Fruit fly (Drosophila melanogaster): ENCODE results near the gene CG13931.
A peak's percentile ranks its signal among the peaks of the same experiment; 100 is the strongest.

Gene CG13931

dm6 chr3L:1683091-1683490, 19.1 kb downstream of the CG13931 start (continued):
- TF ChIP-seq Lpt (GFP tag; optimal IDR thresholded peaks at IDR 0.05) = no peak
- no peak for TF ChIP-seq fd85E (GFP tag; optimal IDR thresholded peaks at IDR 0.05)
- TF ChIP-seq esn (GFP tag; optimal IDR thresholded peaks at IDR 0.05) = peak; percentile 72
- peak; percentile 46 for TF ChIP-seq CG7368 (GFP tag; optimal IDR thresholded peaks at IDR 0.05)
- TF ChIP-seq lz (GFP tag; optimal IDR thresholded peaks at IDR 0.05) = peak; percentile 62
- 0 out of 2 replicates have a peak, but pooled peaks have one; percentile 17 for TF ChIP-seq CG11294 (GFP tag; IDR thresholded peaks at IDR 0.05)
- no peak for TF ChIP-seq fkh (GFP tag; optimal IDR thresholded peaks at IDR 0.05)
- no peak for TF ChIP-seq dac (GFP tag; optimal IDR thresholded peaks at IDR 0.05)
- peak; percentile 27 for TF ChIP-seq Sox15 (GFP tag; optimal IDR thresholded peaks at IDR 0.05)
- TF ChIP-seq Eip78C (GFP tag) = peak; percentile 84
- peak; percentile 39 for TF ChIP-seq Ets21C (GFP tag; optimal IDR thresholded peaks at IDR 0.05)
- TF ChIP-seq spab (GFP tag; optimal IDR thresholded peaks at IDR 0.05) = peak; percentile 68
- TF ChIP-seq CG11902 (GFP tag; optimal IDR thresholded peaks at IDR 0.05) = peak; percentile 38
- TF ChIP-seq CG10669 (GFP tag; optimal IDR thresholded peaks at IDR 0.05) = peak; percentile 77

dm6 chr3L:1679394-1679793, 22.8 kb downstream of the CG13931 start:
- TF ChIP-seq acj6 (GFP tag; optimal IDR thresholded peaks at IDR 0.05) (peak; percentile 3), CG7368 (GFP tag; optimal IDR thresholded peaks at IDR 0.05) (no peak), CG11762 (GFP tag; optimal IDR thresholded peaks at IDR 0.05; ENCODE audit: insufficient read depth) (no peak), Eip75B (GFP tag; optimal IDR thresholded peaks at IDR 0.05) (no peak), net (GFP tag; optimal IDR thresholded peaks at IDR 0.05) (no peak), salr (GFP tag; optimal IDR thresholded peaks at IDR 0.05) (no peak), CG6854 (GFP tag; optimal IDR thresholded peaks at IDR 0.05) (no peak), Ets96B (tag; optimal IDR thresholded peaks at IDR 0.05) (peak; percentile 47), dsx (GFP tag; optimal IDR thresholded peaks at IDR 0.05; ENCODE audit: poor library complexity, severe bottlenecking) (peak; percentile 44), CG16779 (tag; optimal IDR thresholded peaks at IDR 0.05) (no peak), CG8319 (GFP tag; optimal IDR thresholded peaks at IDR 0.05) (no peak), cyc (GFP tag; optimal IDR thresholded peaks at IDR 0.05) (no peak), Hr38 (GFP tag; optimal IDR thresholded peaks at IDR 0.05) (no peak), Ets21C (GFP tag; optimal IDR thresholded peaks at IDR 0.05) (no peak), CG1621 (tag; optimal IDR thresholded peaks at IDR 0.05) (peak; percentile 12), Blimp-1 (GFP tag; optimal IDR thresholded peaks at IDR 0.05) (no peak), OdsH (GFP tag; optimal IDR thresholded peaks at IDR 0.05) (no peak), Lpt (GFP tag; optimal IDR thresholded peaks at IDR 0.05) (no peak), CG34406 (GFP tag; optimal IDR thresholded peaks at IDR 0.05) (no peak), CG9139 (GFP tag; optimal IDR thresholded peaks at IDR 0.05) (no peak), CG32006 (GFP tag; optimal IDR thresholded peaks at IDR 0.05) (no peak), lz (GFP tag; optimal IDR thresholded peaks at IDR 0.05) (no peak), CG11902 (GFP tag; optimal IDR thresholded peaks at IDR 0.05) (peak; percentile 2), eg (GFP tag; IDR thresholded peaks at IDR 0.05) (no peak), Eip93F (GFP tag; optimal IDR thresholded peaks at IDR 0.05) (no peak), esn (GFP tag; optimal IDR thresholded peaks at IDR 0.05) (no peak), Met (GFP tag; optimal IDR thresholded peaks at IDR 0.05) (peak; percentile 26), Sox14 (GFP tag; optimal IDR thresholded peaks at IDR 0.05) (peak; percentile 8), CG31627 (GFP tag; optimal IDR thresholded peaks at IDR 0.05) (no peak), spab (GFP tag; optimal IDR thresholded peaks at IDR 0.05) (peak; percentile 15), Hr4 (GFP tag; optimal IDR thresholded peaks at IDR 0.05) (no peak), Sox15 (GFP tag; optimal IDR thresholded peaks at IDR 0.05) (no peak), ss (GFP tag; optimal IDR thresholded peaks at IDR 0.05) (peak; percentile 23 to 56), dac (GFP tag; optimal IDR thresholded peaks at IDR 0.05) (no peak), CG3919 (GFP tag; optimal IDR thresholded peaks at IDR 0.05) (peak; percentile 26), CG8119 (GFP tag; IDR thresholded peaks at IDR 0.05) (0 out of 3 replicates have a peak, but pooled peaks have one; percentile 21), achi (GFP tag; optimal IDR thresholded peaks at IDR 0.05) (peak; percentile 17), topi (GFP tag; optimal IDR thresholded peaks at IDR 0.05) (no peak), CG15336 (GFP tag; IDR thresholded peaks at IDR 0.05) (no peak), Sox102F (GFP tag; optimal IDR thresholded peaks at IDR 0.05) (no peak), CG8632 (GFP tag; optimal IDR thresholded peaks at IDR 0.05) (no peak), CG3032 (tag; optimal IDR thresholded peaks at IDR 0.05) (peak; percentile 38), CG10669 (GFP tag; optimal IDR thresholded peaks at IDR 0.05) (peak; percentile 28), CG6163 (GFP tag; IDR thresholded peaks at IDR 0.05) (0 out of 3 replicates have a peak, but pooled peaks have one; percentile 43), pdm3 (GFP tag; optimal IDR thresholded peaks at IDR 0.05) (peak; percentile 24)
